Fruit fly (Drosophila melanogaster) whole organism, embryonic: Measurements from ENCODE around the gene CG5050.

Experiments used
- Abd-B ChIP-seq: fragments of 200-800 bp; sonication (Bioruptor generic); optimal IDR thresholded peaks from 2 replicates; lab custom pipeline; 2018; ENCODE audit warnings: missing biosample characterization, mild to moderate bottlenecking, missing genetic modification characterization, moderate library complexity
- B-H2 ChIP-seq: fragments of 200-800 bp; sonication (Bioruptor generic); optimal IDR thresholded peaks from 2 replicates; lab custom pipeline; 2018; ENCODE audit warnings: missing biosample characterization, mild to moderate bottlenecking, missing genetic modification characterization
- C15 ChIP-seq: fragments of 200-800 bp; sonication (Bioruptor generic); IDR thresholded peaks from 3 replicates; pipeline ENCODE4 v1.3.6; 2022; ENCODE audit warnings: missing biosample characterization, missing genetic modification characterization
- CG10321 ChIP-seq: fragments of 200-800 bp; sonication (Bioruptor generic); IDR thresholded peaks from 2 replicates; pipeline ENCODE4 v1.3.6; 2022; ENCODE audit warnings: missing biosample characterization, missing genetic modification characterization
- CG11085 ChIP-seq: fragments of 200-800 bp; sonication (Bioruptor generic); IDR thresholded peaks from 2 replicates; pipeline ENCODE4 v1.3.6; 2022; ENCODE audit warnings: missing biosample characterization, missing genetic modification characterization
- CG13296 ChIP-seq: fragments of 200-800 bp; sonication (Bioruptor generic); optimal IDR thresholded peaks from 3 replicates; lab custom pipeline; 2018; ENCODE audit warnings: missing biosample characterization, mild to moderate bottlenecking, missing genetic modification characterization
- CG1603 ChIP-seq: fragments of 200-800 bp; sonication (Bioruptor generic); optimal IDR thresholded peaks from 2 replicates; lab custom pipeline; 2019; ENCODE audit warnings: missing biosample characterization, mild to moderate bottlenecking, missing genetic modification characterization, moderate library complexity
- CG1647 ChIP-seq: fragments of 200-800 bp; sonication (Bioruptor generic); optimal IDR thresholded peaks from 3 replicates; lab custom pipeline; 2016; ENCODE audit warnings: missing biosample characterization, missing genetic modification characterization
- CG17385 ChIP-seq: fragments of 200-800 bp; sonication (Bioruptor generic); optimal IDR thresholded peaks from 3 replicates; lab custom pipeline; 2018; ENCODE audit warnings: missing biosample characterization, mild to moderate bottlenecking, missing genetic modification characterization
- CG17829 ChIP-seq: fragments of 200-800 bp; optimal IDR thresholded peaks from 2 replicates; lab custom pipeline; 2019; ENCODE audit warnings: missing biosample characterization, mild to moderate bottlenecking, missing genetic modification characterization, moderate library complexity
- CG33213 ChIP-seq: fragments of 200-800 bp; sonication (Bioruptor generic); optimal IDR thresholded peaks from 3 replicates; lab custom pipeline; 2016; ENCODE audit warnings: missing biosample characterization, missing genetic modification characterization
- CG4360 ChIP-seq: fragments of 200-800 bp; sonication (Bioruptor generic); IDR thresholded peaks from 2 replicates; pipeline ENCODE4 v1.3.6; 2022; ENCODE audit warnings: missing biosample characterization, missing genetic modification characterization
- CG4404 ChIP-seq: fragments of 200-800 bp; sonication (Bioruptor generic); IDR thresholded peaks from 2 replicates; pipeline ENCODE4 v1.3.6; 2022; ENCODE audit warnings: missing biosample characterization, missing genetic modification characterization
- CG4707 ChIP-seq: fragments of 200-800 bp; sonication (Bioruptor generic); optimal IDR thresholded peaks from 2 replicates; lab custom pipeline; 2018; ENCODE audit warnings: missing biosample characterization, mild to moderate bottlenecking, missing genetic modification characterization, moderate library complexity
- CG4854 ChIP-seq: fragments of 200-800 bp; sonication (Bioruptor generic); optimal IDR thresholded peaks from 2 replicates; lab custom pipeline; 2016; ENCODE audit warnings: missing biosample characterization, missing genetic modification characterization, inconsistent platforms
- CG6689 ChIP-seq: fragments of 200-800 bp; sonication (Bioruptor generic); IDR thresholded peaks from 2 replicates; pipeline ENCODE4 v1.3.6; 2022; ENCODE audit warnings: missing biosample characterization, missing genetic modification characterization
- CG6765 ChIP-seq: fragments of 200-800 bp; sonication (Bioruptor generic); optimal IDR thresholded peaks from 3 replicates; lab custom pipeline; 2017; ENCODE audit warnings: missing biosample characterization, mild to moderate bottlenecking, missing genetic modification characterization
- CG7357 ChIP-seq: fragments of 200-800 bp; sonication (Bioruptor generic); IDR thresholded peaks from 3 replicates; pipeline ENCODE4 v1.3.6; 2022; ENCODE audit warnings: missing biosample characterization, missing genetic modification characterization
- CG7928 ChIP-seq: fragments of 200-800 bp; sonication (Bioruptor generic); optimal IDR thresholded peaks from 2 replicates; lab custom pipeline; 2017; ENCODE audit warnings: missing biosample characterization, mild to moderate bottlenecking, missing genetic modification characterization
- CG8359 ChIP-seq: fragments of 200-800 bp; sonication (Bioruptor generic); optimal IDR thresholded peaks from 2 replicates; lab custom pipeline; 2017; ENCODE audit warnings: missing biosample characterization, mild to moderate bottlenecking, missing genetic modification characterization, borderline replicate concordance
- CG8478 ChIP-seq: fragments of >200 bp; optimal IDR thresholded peaks from 2 replicates; lab custom pipeline; 2018
- CG9215 ChIP-seq: fragments of 200-800 bp; sonication (Bioruptor generic); IDR thresholded peaks from 2 replicates; pipeline ENCODE4 v1.3.6; 2022; ENCODE audit warnings: missing biosample characterization, missing genetic modification characterization
- CTCF ChIP-seq: fragments of 200-800 bp; sonication (Bioruptor generic); optimal IDR thresholded peaks from 2 replicates; lab custom pipeline; 2017; ENCODE audit warnings: missing biosample characterization, mild to moderate bottlenecking, missing genetic modification characterization, moderate library complexity
- Dip3 ChIP-seq: fragments of 200-800 bp; sonication (Bioruptor generic); optimal IDR thresholded peaks from 3 replicates; lab custom pipeline; 2016; ENCODE audit warnings: missing biosample characterization, missing genetic modification characterization
- Fer1 ChIP-seq: fragments of 200-800 bp; sonication (Bioruptor generic); optimal IDR thresholded peaks from 2 replicates; lab custom pipeline; 2017; ENCODE audit warnings: missing biosample characterization, mild to moderate bottlenecking, missing genetic modification characterization
- HHEX ChIP-seq: fragments of 200-800 bp; sonication (Bioruptor generic); optimal IDR thresholded peaks from 3 replicates; lab custom pipeline; 2017; ENCODE audit warnings: missing biosample characterization, mild to moderate bottlenecking, missing genetic modification characterization, missing genetic modification reagents
- Hr51 ChIP-seq, 2 experiments: fragments of 200-800 bp; sonication (Bioruptor generic); optimal IDR thresholded peaks; 2 replicates in 1 of 2; 3 replicates in 1 of 2; lab custom pipeline; 2016 to 2018; ENCODE audit warnings: missing biosample characterization in 2 of 2, missing genetic modification characterization in 2 of 2, mild to moderate bottlenecking in 1 of 2, moderate library complexity in 1 of 2
- Mad ChIP-seq: fragments of 200-800 bp; sonication (Bioruptor generic); optimal IDR thresholded peaks from 2 replicates; lab custom pipeline; 2016; ENCODE audit warnings: missing biosample characterization, missing genetic modification characterization
- Oaz ChIP-seq: fragments of 200-800 bp; sonication (Bioruptor generic); IDR thresholded peaks from 2 replicates; pipeline ENCODE4 v1.3.6; 2022; ENCODE audit warnings: missing biosample characterization, missing genetic modification characterization
- Ptx1 ChIP-seq: fragments of 200-800 bp; sonication (Bioruptor generic); IDR thresholded peaks from 2 replicates; pipeline ENCODE4 v1.3.6; 2022; ENCODE audit warnings: missing biosample characterization, missing genetic modification characterization
- Scr ChIP-seq: fragments of 200-800 bp; sonication (Bioruptor generic); IDR thresholded peaks from 2 replicates; pipeline ENCODE4 v1.3.6; 2022; ENCODE audit warnings: missing biosample characterization, missing genetic modification characterization; ENCODE audit not compliant: partially characterized antibody
- Sin3A ChIP-seq: fragments of >200 bp; optimal IDR thresholded peaks from 2 replicates; lab custom pipeline; 2018
- ash1 ChIP-seq: fragments of 200-800 bp; sonication (Bioruptor generic); optimal IDR thresholded peaks from 2 replicates; lab custom pipeline; 2018; ENCODE audit warnings: missing biosample characterization, mild to moderate bottlenecking, missing genetic modification characterization
- bowl ChIP-seq: fragments of 200-800 bp; sonication (Bioruptor generic); IDR thresholded peaks from 2 replicates; pipeline ENCODE4 v1.3.6; 2022; ENCODE audit warnings: missing biosample characterization, missing genetic modification characterization
- chinmo ChIP-seq: fragments of 200-800 bp; sonication (Bioruptor generic); IDR thresholded peaks from 4 replicates; pipeline ENCODE4 v1.3.6; 2022; ENCODE audit warnings: missing biosample characterization, missing genetic modification characterization; ENCODE audit not compliant: partially characterized antibody
- croc ChIP-seq: fragments of 200-800 bp; sonication (Bioruptor generic); conservative IDR thresholded peaks from 3 replicates; pipeline ENCODE4 v1.3.6; 2022; ENCODE audit warnings: missing biosample characterization, missing genetic modification characterization
- dan ChIP-seq: fragments of 200-800 bp; sonication (Bioruptor generic); IDR thresholded peaks from 2 replicates; pipeline ENCODE4 v1.3.6; 2022; ENCODE audit warnings: missing biosample characterization, missing genetic modification characterization
- dm ChIP-seq: fragments of 200-800 bp; sonication (Bioruptor generic); optimal IDR thresholded peaks from 3 replicates; lab custom pipeline; 2016; ENCODE audit warnings: missing biosample characterization, missing genetic modification characterization
- dysf ChIP-seq: fragments of 200-800 bp; sonication (Bioruptor generic); IDR thresholded peaks from 3 replicates; pipeline ENCODE4 v1.3.6; 2022; ENCODE audit warnings: missing biosample characterization, missing genetic modification characterization
- fd3F ChIP-seq: fragments of 200-800 bp; sonication (Bioruptor generic); optimal IDR thresholded peaks from 2 replicates; lab custom pipeline; 2018; ENCODE audit warnings: missing biosample characterization, mild to moderate bottlenecking, missing genetic modification characterization, moderate library complexity
- grau ChIP-seq: fragments of 200-800 bp; optimal IDR thresholded peaks from 3 replicates; lab custom pipeline; 2019; ENCODE audit warnings: missing biosample characterization, mild to moderate bottlenecking, missing genetic modification characterization, moderate library complexity
- gsb ChIP-seq: fragments of 200-800 bp; sonication (Bioruptor generic); IDR thresholded peaks from 2 replicates; pipeline ENCODE4 v1.3.6; 2022; ENCODE audit warnings: missing biosample characterization, missing genetic modification characterization
- ham ChIP-seq: fragments of 200-800 bp; sonication (Bioruptor generic); IDR thresholded peaks from 2 replicates; pipeline ENCODE4 v1.3.6; 2022; ENCODE audit warnings: missing biosample characterization, missing genetic modification characterization
- kay ChIP-seq: fragments of 200-800 bp; sonication (Bioruptor generic); optimal IDR thresholded peaks from 2 replicates; lab custom pipeline; 2016; ENCODE audit warnings: missing biosample characterization, missing genetic modification characterization
- lbe ChIP-seq: fragments of 200-800 bp; sonication (Bioruptor generic); optimal IDR thresholded peaks from 2 replicates; lab custom pipeline; 2016; ENCODE audit warnings: missing biosample characterization, mild to moderate bottlenecking, missing genetic modification characterization
- mirr ChIP-seq: fragments of 200-800 bp; sonication (Bioruptor generic); optimal IDR thresholded peaks from 3 replicates; lab custom pipeline; 2018; ENCODE audit warnings: missing biosample characterization, mild to moderate bottlenecking, missing genetic modification characterization
- onecut ChIP-seq: fragments of 200-800 bp; sonication (Bioruptor generic); IDR thresholded peaks from 2 replicates; pipeline ENCODE4 v1.3.6; 2022; ENCODE audit warnings: missing biosample characterization, missing genetic modification characterization
- org-1 ChIP-seq: fragments of 200-800 bp; sonication (Bioruptor generic); optimal IDR thresholded peaks from 2 replicates; lab custom pipeline; 2017; ENCODE audit warnings: missing biosample characterization, missing genetic modification characterization
- pho ChIP-seq: fragments of 200-800 bp; sonication (Bioruptor generic); optimal IDR thresholded peaks from 2 replicates; lab custom pipeline; 2016; ENCODE audit warnings: missing biosample characterization, missing genetic modification characterization
- run ChIP-seq: fragments of 200-800 bp; sonication (Bioruptor generic); optimal IDR thresholded peaks from 3 replicates; lab custom pipeline; 2018; ENCODE audit warnings: missing biosample characterization, mild to moderate bottlenecking, missing genetic modification characterization
- sisA ChIP-seq: fragments of 200-800 bp; sonication (Bioruptor generic); IDR thresholded peaks from 2 replicates; pipeline ENCODE4 v1.3.6; 2022; ENCODE audit warnings: missing biosample characterization, missing genetic modification characterization
- trh ChIP-seq: fragments of 200-800 bp; sonication (Bioruptor generic); optimal IDR thresholded peaks from 2 replicates; lab custom pipeline; 2016; ENCODE audit warnings: missing biosample characterization, missing genetic modification characterization
- z ChIP-seq: fragments of 200-800 bp; sonication (Bioruptor generic); IDR thresholded peaks from 3 replicates; pipeline ENCODE4 v1.3.6; 2022; ENCODE audit warnings: missing biosample characterization, missing genetic modification characterization
- zfh2 ChIP-seq: fragments of 200-800 bp; sonication (Bioruptor generic); optimal IDR thresholded peaks from 2 replicates; lab custom pipeline; 2016; ENCODE audit warnings: missing biosample characterization, missing genetic modification characterization

The CG5050 gene

dm6 chr2L:17470630-17471029 lies 17.9 kb downstream of the CG5050 start (continued):
- TF ChIP-seq dan (GFP tag; lab: Robert Waterston, UW) (no peak), croc (GFP tag; lab: Robert Waterston, UW) (no peak), CG4404 (no peak), CG13296 (GFP tag; lab: Kevin White, UChicago) (peak; percentile 41), CG4854 (GFP tag; lab: Kevin White, UChicago) (peak; percentile 66), Dip3 (GFP tag; lab: Kevin White, UChicago) (peak; percentile 49), mirr (GFP tag; lab: Kevin White, UChicago) (peak; percentile 62), zfh2 (peak; percentile 33), Hr51 (GFP tag; optimal IDR thresholded peaks at IDR 0.05; lab: Kevin White, UChicago) (peak in 1 of 2 experiments; percentile 9), Mad (no peak), CG11085 (GFP tag; lab: Robert Waterston, UW) (peak; percentile 26; the same call in 1 of the 2 replicates), CG17829 (tag; lab: Kevin White, UChicago) (no peak), Oaz (GFP tag; lab: Robert Waterston, UW) (no peak), CG33213 (GFP tag; lab: Kevin White, UChicago) (peak; percentile 22), CG6765 (GFP tag; lab: Kevin White, UChicago) (peak; percentile 77), CG1603 (tag; lab: Kevin White, UChicago) (no peak), run (tag; lab: Kevin White, UChicago) (no peak), CG4707 (GFP tag; lab: Kevin White, UChicago) (no peak), dysf (GFP tag; lab: Robert Waterston, UW) (peak; percentile 26; the same call in 1 of the 3 replicates), grau (tag; lab: Kevin White, UChicago) (peak; percentile 54), C15 (GFP tag; lab: Robert Waterston, UW) (peak; percentile 15; the same call in 1 of the 3 replicates), chinmo (GFP tag; lab: Robert Waterston, UW) (no peak), CG8359 (GFP tag; lab: Kevin White, UChicago) (no peak), CG7357 (GFP tag; lab: Robert Waterston, UW) (no peak), fd3F (GFP tag; lab: Kevin White, UChicago) (peak; percentile 89), CG4360 (GFP tag; lab: Robert Waterston, UW) (no peak), CG9215 (GFP tag; lab: Robert Waterston, UW) (no peak), z (GFP tag; lab: Robert Waterston, UW) (no peak), CG7928 (GFP tag; lab: Kevin White, UChicago) (peak; percentile 44), Ptx1 (GFP tag; lab: Robert Waterston, UW) (no peak), Fer1 (GFP tag; lab: Kevin White, UChicago) (peak; percentile 85), trh (GFP tag; lab: Kevin White, UChicago) (no peak), CG8478 (lab: Kevin White, UChicago) (no peak), sisA (GFP tag; lab: Robert Waterston, UW) (no peak), Scr (GFP tag; lab: Robert Waterston, UW) (no peak), CG10321 (no peak), ham (GFP tag; lab: Robert Waterston, UW) (no peak), ash1 (GFP tag; lab: Kevin White, UChicago) (peak; percentile 52), dm (GFP tag; lab: Kevin White, UChicago) (no peak), pho (GFP tag; lab: Kevin White, UChicago) (peak; percentile 59), CG17385 (GFP tag; lab: Kevin White, UChicago) (peak; percentile 24), kay (peak; percentile 7), B-H2 (GFP tag; lab: Kevin White, UChicago) (peak; percentile 89), CG6689 (GFP tag; lab: Robert Waterston, UW) (no peak), CG1647 (peak; percentile 26), Abd-B (no peak), lbe (GFP tag; lab: Kevin White, UChicago) (no peak), onecut (GFP tag; lab: Robert Waterston, UW) (no peak), CTCF (no peak), Sin3A (lab: Kevin White, UChicago) (no peak), HHEX (peak; percentile 76), bowl (GFP tag; lab: Robert Waterston, UW) (no peak), org-1 (GFP tag; lab: Kevin White, UChicago) (peak; percentile 61), gsb (GFP tag; lab: Robert Waterston, UW) (peak; percentile 66)
